Worm (Caenorhabditis elegans) whole organism, L4/young adult: ENCODE results near the gene rig-3.

ENCODE experiments used
- W03F9.2 ChIP-seq: fragments of 150-350 bp; optimal IDR thresholded peaks from 2 replicates; lab custom pipeline; 2014; ENCODE audit warnings: missing biosample characterization, missing genetic modification characterization
- dao-5 ChIP-seq: sonication (generic microtip); optimal IDR thresholded peaks from 2 replicates; lab custom pipeline; 2016; ENCODE audit warnings: missing genotype, missing genetic modification characterization, moderate library complexity, missing compliant biosample characterization

- no peak for TF ChIP-seq dao-5 (tag; lab: Kevin White, UChicago)
- TF ChIP-seq W03F9.2 (tag; lab: Kevin White, UChicago) = no peak
Observed at ce11 chrX:6889374-6889773, 36.0 kb downstream of the rig-3 start, which contains the start of gene unc-6.
